Fruit fly (Drosophila melanogaster) whole organism, embryonic: ENCODE data around the gene cno.

ENCODE experiments used
- Ada2b ChIP-seq: fragments of 200-800 bp; sonication (Bioruptor generic); IDR thresholded peaks from 2 replicates; pipeline ENCODE4 v1.3.6; 2022; ENCODE audit warnings: missing biosample characterization, missing genetic modification characterization
- Atf-2 ChIP-seq: fragments of 200-800 bp; sonication (Bioruptor generic); optimal IDR thresholded peaks from 2 replicates; lab custom pipeline; 2016; ENCODE audit warnings: missing biosample characterization, missing genetic modification characterization
- Blimp-1 ChIP-seq: fragments of 200-800 bp; sonication (Bioruptor generic); optimal IDR thresholded peaks from 3 replicates; lab custom pipeline; 2018; ENCODE audit warnings: missing biosample characterization, missing genetic modification characterization, mild to moderate bottlenecking, moderate library complexity, missing genetic modification reagents
- CG10431 ChIP-seq: fragments of 200-800 bp; sonication (Bioruptor generic); optimal IDR thresholded peaks from 3 replicates; lab custom pipeline; 2018; ENCODE audit warnings: missing biosample characterization, mild to moderate bottlenecking, missing genetic modification characterization
- CG10462 ChIP-seq: fragments of 200-800 bp; sonication (Bioruptor generic); optimal IDR thresholded peaks from 2 replicates; lab custom pipeline; 2016; ENCODE audit warnings: missing biosample characterization, missing genetic modification characterization
- CG10565 ChIP-seq: fragments of 200-800 bp; sonication (Bioruptor generic); optimal IDR thresholded peaks from 3 replicates; lab custom pipeline; 2016; ENCODE audit warnings: missing biosample characterization, mild to moderate bottlenecking, missing genetic modification characterization
- CG12769 ChIP-seq: fragments of 200-800 bp; sonication (Bioruptor generic); optimal IDR thresholded peaks from 2 replicates; lab custom pipeline; 2019; ENCODE audit warnings: missing biosample characterization, mild to moderate bottlenecking, missing genetic modification characterization, moderate library complexity
- CG14050 ChIP-seq: fragments of 200-800 bp; sonication (Bioruptor generic); IDR thresholded peaks from 3 replicates; pipeline ENCODE4 v1.3.6; 2022; ENCODE audit warnings: missing biosample characterization, missing genetic modification characterization
- CG15514 ChIP-seq: fragments of 200-800 bp; sonication (Bioruptor generic); optimal IDR thresholded peaks from 3 replicates; lab custom pipeline; 2017; ENCODE audit warnings: missing biosample characterization, missing genetic modification characterization, mild to moderate bottlenecking, moderate library complexity, missing genetic modification reagents
- CG1602 ChIP-seq: fragments of 200-800 bp; sonication (Bioruptor generic); optimal IDR thresholded peaks from 3 replicates; lab custom pipeline; 2016; ENCODE audit warnings: missing biosample characterization, missing genetic modification characterization
- CG17186 ChIP-seq: fragments of 200-800 bp; sonication (Bioruptor generic); optimal IDR thresholded peaks from 3 replicates; lab custom pipeline; 2017; ENCODE audit warnings: missing biosample characterization, missing genetic modification reagents, missing genetic modification characterization
- CG17361 ChIP-seq: fragments of 200-800 bp; sonication (Bioruptor generic); IDR thresholded peaks from 3 replicates; pipeline ENCODE4 v1.3.6; 2022; ENCODE audit warnings: missing biosample characterization, missing genetic modification characterization
- CG18262 ChIP-seq: fragments of 200-800 bp; optimal IDR thresholded peaks from 3 replicates; lab custom pipeline; 2019; ENCODE audit warnings: missing biosample characterization, mild to moderate bottlenecking, missing genetic modification characterization, moderate library complexity
- CG2129 ChIP-seq: fragments of 200-800 bp; sonication (Bioruptor generic); IDR thresholded peaks from 2 replicates; pipeline ENCODE4 v1.3.6; 2022; ENCODE audit warnings: missing biosample characterization, missing genetic modification characterization; ENCODE audit not compliant: partially characterized antibody
- CG2875 ChIP-seq: fragments of 200-800 bp; sonication (Bioruptor generic); optimal IDR thresholded peaks from 2 replicates; lab custom pipeline; 2017; ENCODE audit warnings: missing biosample characterization, mild to moderate bottlenecking, missing genetic modification characterization, missing genetic modification reagents
- CG33213 ChIP-seq: fragments of 200-800 bp; sonication (Bioruptor generic); optimal IDR thresholded peaks from 3 replicates; lab custom pipeline; 2016; ENCODE audit warnings: missing biosample characterization, missing genetic modification characterization
- CG4424 ChIP-seq: fragments of 200-800 bp; sonication (Bioruptor generic); optimal IDR thresholded peaks from 3 replicates; lab custom pipeline; 2016; ENCODE audit warnings: missing biosample characterization, missing genetic modification characterization
- CG7839 ChIP-seq: fragments of 200-800 bp; sonication (Bioruptor generic); optimal IDR thresholded peaks from 3 replicates; lab custom pipeline; 2018; ENCODE audit warnings: missing biosample characterization, mild to moderate bottlenecking, missing genetic modification characterization, moderate library complexity
- CG7963 ChIP-seq: fragments of 200-800 bp; sonication (Bioruptor generic); IDR thresholded peaks from 3 replicates; pipeline ENCODE4 v1.3.6; 2022; ENCODE audit warnings: missing biosample characterization, missing genetic modification characterization; ENCODE audit not compliant: partially characterized antibody
- CG9437 ChIP-seq: fragments of 200-800 bp; sonication (Bioruptor generic); optimal IDR thresholded peaks from 2 replicates; lab custom pipeline; 2018; ENCODE audit warnings: missing biosample characterization, mild to moderate bottlenecking, missing genetic modification characterization
- CHES-1-like ChIP-seq: fragments of 200-800 bp; sonication (Bioruptor generic); optimal IDR thresholded peaks from 2 replicates; lab custom pipeline; 2016; ENCODE audit warnings: missing biosample characterization, missing genetic modification characterization
- CTCF ChIP-seq: fragments of 200-800 bp; sonication (Bioruptor generic); optimal IDR thresholded peaks from 2 replicates; lab custom pipeline; 2017; ENCODE audit warnings: missing biosample characterization, mild to moderate bottlenecking, missing genetic modification characterization, moderate library complexity
- Camta ChIP-seq: fragments of 200-800 bp; sonication (Bioruptor generic); optimal IDR thresholded peaks from 2 replicates; lab custom pipeline; 2016; ENCODE audit warnings: missing biosample characterization, missing genetic modification characterization
- Dip2 ChIP-seq: fragments of 200-800 bp; sonication (Bioruptor generic); IDR thresholded peaks from 2 replicates; pipeline ENCODE4 v1.3.6; 2022; ENCODE audit warnings: missing biosample characterization, missing genetic modification characterization
- Dip3 ChIP-seq: fragments of 200-800 bp; sonication (Bioruptor generic); optimal IDR thresholded peaks from 3 replicates; lab custom pipeline; 2016; ENCODE audit warnings: missing biosample characterization, missing genetic modification characterization
- Dp ChIP-seq: fragments of 200-800 bp; sonication (Bioruptor generic); optimal IDR thresholded peaks from 2 replicates; lab custom pipeline; 2018; ENCODE audit warnings: missing biosample characterization, mild to moderate bottlenecking, missing genetic modification characterization, moderate library complexity
- Drgx ChIP-seq: fragments of 200-800 bp; sonication (Bioruptor generic); IDR thresholded peaks from 2 replicates; pipeline ENCODE4 v1.3.6; 2022; ENCODE audit warnings: missing biosample characterization, missing genetic modification characterization
- Hr51 ChIP-seq, 2 experiments: fragments of 200-800 bp; sonication (Bioruptor generic); optimal IDR thresholded peaks; 2 replicates in 1 of 2; 3 replicates in 1 of 2; lab custom pipeline; 2016 to 2018; ENCODE audit warnings: missing biosample characterization in 2 of 2, missing genetic modification characterization in 2 of 2, mild to moderate bottlenecking in 1 of 2, moderate library complexity in 1 of 2
- NFAT ChIP-seq: fragments of 200-800 bp; sonication (Bioruptor generic); IDR thresholded peaks from 2 replicates; pipeline ENCODE4 v1.3.6; 2022; ENCODE audit warnings: missing biosample characterization, missing genetic modification characterization
- Nf-YC ChIP-seq: fragments of 200-800 bp; optimal IDR thresholded peaks from 3 replicates; lab custom pipeline; 2019; ENCODE audit warnings: missing biosample characterization, mild to moderate bottlenecking, missing genetic modification characterization, moderate library complexity
- Poxn ChIP-seq: fragments of 200-800 bp; sonication (Bioruptor generic); IDR thresholded peaks from 2 replicates; pipeline ENCODE4 v1.3.6; 2022; ENCODE audit warnings: missing biosample characterization, missing genetic modification characterization
- Stat92E ChIP-seq, 3 experiments: fragments of >200 bp in 2 of 3; fragments of 200-800 bp in 1 of 3; sonication (Bioruptor generic) in 1 of 3; optimal IDR thresholded peaks; 2 replicates each; lab custom pipeline; 2017 to 2019; ENCODE audit warnings: missing biosample characterization in 3 of 3, missing genetic modification characterization in 3 of 3, mild to moderate bottlenecking in 1 of 3, moderate library complexity in 1 of 3
- bowl ChIP-seq: fragments of 200-800 bp; sonication (Bioruptor generic); IDR thresholded peaks from 2 replicates; pipeline ENCODE4 v1.3.6; 2022; ENCODE audit warnings: missing biosample characterization, missing genetic modification characterization
- dan ChIP-seq: fragments of 200-800 bp; sonication (Bioruptor generic); IDR thresholded peaks from 2 replicates; pipeline ENCODE4 v1.3.6; 2022; ENCODE audit warnings: missing biosample characterization, missing genetic modification characterization
- dati ChIP-seq: fragments of 200-800 bp; sonication (Bioruptor generic); IDR thresholded peaks from 2 replicates; pipeline ENCODE4 v1.3.6; 2022; ENCODE audit warnings: missing biosample characterization, missing genetic modification characterization
- en ChIP-seq: fragments of 200-800 bp; sonication (Bioruptor generic); optimal IDR thresholded peaks from 2 replicates; lab custom pipeline; 2016; ENCODE audit warnings: missing biosample characterization, missing genetic modification characterization
- eve ChIP-seq, 2 experiments: fragments of >200 bp; optimal IDR thresholded peaks; 2 replicates each; lab custom pipeline; 2017; ENCODE audit warnings: missing biosample characterization in 2 of 2, missing genetic modification characterization in 2 of 2
- h ChIP-seq: fragments of >200 bp; optimal IDR thresholded peaks from 2 replicates; lab custom pipeline; 2017
- jigr1 ChIP-seq: fragments of 200-800 bp; sonication (Bioruptor generic); IDR thresholded peaks from 3 replicates; pipeline ENCODE4 v1.3.6; 2022; ENCODE audit warnings: missing biosample characterization, missing genetic modification characterization
- ken ChIP-seq: fragments of 200-800 bp; sonication (Bioruptor generic); IDR thresholded peaks from 3 replicates; pipeline ENCODE4 v1.3.6; 2022; ENCODE audit warnings: missing biosample characterization, missing genetic modification characterization
- lov ChIP-seq, 2 experiments: fragments of 200-800 bp in 1 of 2; fragments of >200 bp in 1 of 2; sonication (Bioruptor generic) in 1 of 2; IDR thresholded peaks in 1 of 2; optimal IDR thresholded peaks in 1 of 2; 2 replicates in 1 of 2; 3 replicates in 1 of 2; pipeline versions ENCODE4 v1.3.6 to Lab custom; 2017 to 2022; ENCODE audit warnings: missing biosample characterization in 1 of 2, missing genetic modification characterization in 1 of 2
- org-1 ChIP-seq: fragments of 200-800 bp; sonication (Bioruptor generic); optimal IDR thresholded peaks from 2 replicates; lab custom pipeline; 2017; ENCODE audit warnings: missing biosample characterization, missing genetic modification characterization
- otp ChIP-seq: fragments of 200-800 bp; sonication (Bioruptor generic); IDR thresholded peaks from 3 replicates; pipeline ENCODE4, ENCODE4 v1.3.6; 2022; ENCODE audit warnings: missing biosample characterization, missing genetic modification characterization
- peb ChIP-seq: fragments of 200-800 bp; sonication (Bioruptor generic); IDR thresholded peaks from 2 replicates; pipeline ENCODE4 v1.3.6; 2022; ENCODE audit warnings: missing biosample characterization, missing genetic modification characterization
- tgo ChIP-seq: fragments of 200-800 bp; sonication (Bioruptor generic); IDR thresholded peaks from 3 replicates; pipeline ENCODE4 v1.3.6; 2022; ENCODE audit warnings: missing biosample characterization, missing genetic modification characterization
- trh ChIP-seq: fragments of 200-800 bp; sonication (Bioruptor generic); optimal IDR thresholded peaks from 2 replicates; lab custom pipeline; 2016; ENCODE audit warnings: missing biosample characterization, missing genetic modification characterization
- tx ChIP-seq: fragments of 200-800 bp; sonication (Bioruptor generic); optimal IDR thresholded peaks from 2 replicates; lab custom pipeline; 2016; ENCODE audit warnings: missing biosample characterization, missing genetic modification characterization
- zfh2 ChIP-seq: fragments of 200-800 bp; sonication (Bioruptor generic); optimal IDR thresholded peaks from 2 replicates; lab custom pipeline; 2016; ENCODE audit warnings: missing biosample characterization, missing genetic modification characterization

cno gene

dm6 chr3R:5215334-5216307 is 1.6 kb downstream of the cno start (continued):
- TF ChIP-seq tx, result peak; percentile 92
- peak; percentile 98 for TF ChIP-seq CHES-1-like
- peak; percentile 99 for TF ChIP-seq trh (GFP tag; lab: Kevin White, UChicago)
- TF ChIP-seq Nf-YC (tag; lab: Kevin White, UChicago), result peak; percentile 1
- no peak for TF ChIP-seq CG7963
- TF ChIP-seq peb, result peak; percentile 93
- 0 out of 3 replicates have a peak, but pooled peaks have one; percentile 43 for TF ChIP-seq jigr1 (GFP tag; lab: Robert Waterston, UW)
- TF ChIP-seq CG2875 (GFP tag; lab: Kevin White, UChicago), result peak; percentile 100
- no peak for TF ChIP-seq Dip2 (GFP tag; lab: Robert Waterston, UW)
- peak; percentile 96 for TF ChIP-seq dati (GFP tag; lab: Robert Waterston, UW)
- peak; percentile 27 for TF ChIP-seq zfh2
- TF ChIP-seq en (GFP tag; lab: Kevin White, UChicago), result peak; percentile 97
- peak; percentile 44 for TF ChIP-seq CG9437 (GFP tag; lab: Kevin White, UChicago)
- peak; percentile 98 for TF ChIP-seq Atf-2
- TF ChIP-seq CG17361 (GFP tag; lab: Robert Waterston, UW), result peak; percentile 70; the same call in 2 of the 3 replicates
- peak; percentile 88 for TF ChIP-seq bowl (GFP tag; lab: Robert Waterston, UW)
- peak; percentile 98 for TF ChIP-seq CG10431
- TF ChIP-seq lov (optimal IDR thresholded peaks at IDR 0.05; lab: Kevin White, UChicago), result no peak
- peak; percentile 99 for TF ChIP-seq lov (GFP tag; IDR thresholded peaks at IDR 0.05; lab: Robert Waterston, UW)
- peak; percentile 98 for TF ChIP-seq Blimp-1 (GFP tag; lab: Kevin White, UChicago)
- peak; percentile 98 for TF ChIP-seq CG10462 (GFP tag; lab: Kevin White, UChicago)
- peak; percentile 62 for TF ChIP-seq CG15514 (GFP tag; lab: Kevin White, UChicago)
- TF ChIP-seq org-1 (GFP tag; lab: Kevin White, UChicago), result peak; percentile 98
- TF ChIP-seq tgo (GFP tag; lab: Robert Waterston, UW), result peak; percentile 82
- TF ChIP-seq otp, result peak; percentile 100
- TF ChIP-seq eve (GFP tag; optimal IDR thresholded peaks at IDR 0.05; lab: Kevin White, UChicago), result peak in 1 of 2 experiments; percentile 25
- TF ChIP-seq CG10565 (GFP tag; lab: Kevin White, UChicago), result peak; percentile 99
- peak; percentile 82 for TF ChIP-seq Ada2b (GFP tag; lab: Robert Waterston, UW)
- peak; percentile 90 for TF ChIP-seq Drgx (GFP tag; lab: Robert Waterston, UW)
- TF ChIP-seq Dip3, result peak; percentile 63
- peak; percentile 99 for TF ChIP-seq Camta (GFP tag; lab: Kevin White, UChicago)
- no peak for TF ChIP-seq h (lab: Kevin White, UChicago)
- no peak for TF ChIP-seq Poxn
- TF ChIP-seq Stat92E (GFP tag; optimal IDR thresholded peaks at IDR 0.05; lab: Kevin White, UChicago), result peak in 1 of 3 experiments; percentile 80
- peak; percentile 78 for TF ChIP-seq CG7839 (tag; lab: Kevin White, UChicago)
- peak; percentile 99 for TF ChIP-seq CG33213
- peak; percentile 77 to 99 for TF ChIP-seq Hr51 (GFP tag; optimal IDR thresholded peaks at IDR 0.05; lab: Kevin White, UChicago)
- TF ChIP-seq CG17186 (GFP tag; lab: Kevin White, UChicago), result peak; percentile 98
- peak; percentile 96 for TF ChIP-seq CG4424 (GFP tag; lab: Kevin White, UChicago)
- TF ChIP-seq CG18262 (tag; lab: Kevin White, UChicago), result peak; percentile 95
- TF ChIP-seq CG1602 (GFP tag; lab: Kevin White, UChicago), result peak; percentile 98
- TF ChIP-seq CTCF (GFP tag; lab: Kevin White, UChicago), result peak; percentile 72
- TF ChIP-seq CG14050 (GFP tag; lab: Robert Waterston, UW), result peak; percentile 82
- TF ChIP-seq CG12769, result peak; percentile 81
- no peak for TF ChIP-seq CG2129 (GFP tag; lab: Robert Waterston, UW)
- TF ChIP-seq NFAT, result peak; percentile 78
- TF ChIP-seq ken (GFP tag; lab: Robert Waterston, UW), result peak; percentile 98
- TF ChIP-seq Dp (GFP tag; lab: Kevin White, UChicago), result peak; percentile 22
- peak; percentile 41; the same call in 1 of the 2 replicates for TF ChIP-seq dan (GFP tag; lab: Robert Waterston, UW)
